Fruit fly (Drosophila melanogaster): ENCODE measurements around the gene TORIP.

- TF ChIP-seq CG8478 (optimal IDR thresholded peaks at IDR 0.05) (no peak), pan (optimal IDR thresholded peaks at IDR 0.05) (no peak), psq (optimal IDR thresholded peaks at IDR 0.05) (no peak), Dll (optimal IDR thresholded peaks at IDR 0.05) (no peak), usp (GFP tag; optimal IDR thresholded peaks at IDR 0.05) (no peak)
Observed at dm6 chr3L:19845907-19846301, 41.0 kb upstream of the TORIP start.

All from whole organism.